Fruit fly (Drosophila melanogaster) whole organism, embryonic: ENCODE results near the gene Lztr1.

Experiments used
- Adf1 ChIP-seq: fragments of 200-800 bp; sonication (Bioruptor generic); IDR thresholded peaks from 2 replicates; pipeline ENCODE4 v1.3.6; 2022; ENCODE audit warnings: missing biosample characterization, missing genetic modification characterization
- Aef1 ChIP-seq: fragments of 200-800 bp; sonication (Bioruptor generic); IDR thresholded peaks from 3 replicates; pipeline ENCODE4 v1.3.6; 2022; ENCODE audit warnings: missing biosample characterization, missing genetic modification characterization
- Antp ChIP-seq: fragments of 200-800 bp; sonication (Bioruptor generic); optimal IDR thresholded peaks from 3 replicates; lab custom pipeline; 2016; ENCODE audit warnings: missing biosample characterization, missing genetic modification characterization
- BEAF-32 ChIP-seq: fragments of 200-800 bp; sonication (Bioruptor generic); optimal IDR thresholded peaks from 3 replicates; lab custom pipeline; 2017; ENCODE audit warnings: missing biosample characterization, missing genetic modification characterization, mild to moderate bottlenecking, moderate library complexity, missing genetic modification reagents
- Bgb ChIP-seq: fragments of 200-800 bp; sonication (Bioruptor generic); IDR thresholded peaks from 2 replicates; pipeline ENCODE4 v1.3.6; 2022; ENCODE audit warnings: missing biosample characterization, missing genetic modification characterization; ENCODE audit not compliant: partially characterized antibody
- CG10431 ChIP-seq: fragments of 200-800 bp; sonication (Bioruptor generic); optimal IDR thresholded peaks from 3 replicates; lab custom pipeline; 2018; ENCODE audit warnings: missing biosample characterization, mild to moderate bottlenecking, missing genetic modification characterization
- CG11247 ChIP-seq: fragments of 200-800 bp; sonication (Bioruptor generic); IDR thresholded peaks from 2 replicates; pipeline ENCODE4 v1.3.6; 2022; ENCODE audit warnings: missing biosample characterization, missing genetic modification characterization
- CG11398 ChIP-seq: fragments of 200-800 bp; sonication (Bioruptor generic); optimal IDR thresholded peaks from 2 replicates; lab custom pipeline; 2016; ENCODE audit warnings: missing biosample characterization, missing genetic modification characterization
- CG12391 ChIP-seq: fragments of 200-800 bp; sonication (Bioruptor generic); optimal IDR thresholded peaks from 3 replicates; lab custom pipeline; 2018; ENCODE audit warnings: missing biosample characterization, mild to moderate bottlenecking, missing genetic modification characterization, moderate library complexity
- CG1603 ChIP-seq: fragments of 200-800 bp; sonication (Bioruptor generic); optimal IDR thresholded peaks from 2 replicates; lab custom pipeline; 2019; ENCODE audit warnings: missing biosample characterization, mild to moderate bottlenecking, missing genetic modification characterization, moderate library complexity
- CG17385 ChIP-seq: fragments of 200-800 bp; sonication (Bioruptor generic); optimal IDR thresholded peaks from 3 replicates; lab custom pipeline; 2018; ENCODE audit warnings: missing biosample characterization, mild to moderate bottlenecking, missing genetic modification characterization
- CG31388 ChIP-seq: fragments of 200-800 bp; sonication (Bioruptor generic); optimal IDR thresholded peaks from 2 replicates; lab custom pipeline; 2016; ENCODE audit warnings: missing biosample characterization, missing genetic modification characterization
- CG32532 ChIP-seq: fragments of 200-800 bp; sonication (Bioruptor generic); IDR thresholded peaks from 2 replicates; pipeline ENCODE4 v1.3.6; 2022; ENCODE audit warnings: missing biosample characterization, missing genetic modification characterization
- CG32772 ChIP-seq: fragments of 200-800 bp; sonication (Bioruptor generic); IDR thresholded peaks from 2 replicates; pipeline ENCODE4 v1.3.6; 2022; ENCODE audit warnings: missing biosample characterization, missing genetic modification characterization
- CG33213 ChIP-seq: fragments of 200-800 bp; sonication (Bioruptor generic); optimal IDR thresholded peaks from 3 replicates; lab custom pipeline; 2016; ENCODE audit warnings: missing biosample characterization, missing genetic modification characterization
- CG34376 ChIP-seq: fragments of 200-800 bp; sonication (Bioruptor generic); optimal IDR thresholded peaks from 2 replicates; lab custom pipeline; 2018; ENCODE audit warnings: missing biosample characterization, mild to moderate bottlenecking, missing genetic modification characterization
- CG6654 ChIP-seq: fragments of 200-800 bp; sonication (Bioruptor generic); optimal IDR thresholded peaks from 2 replicates; lab custom pipeline; 2017; ENCODE audit warnings: missing biosample characterization, mild to moderate bottlenecking, missing genetic modification characterization
- CG7987 ChIP-seq: fragments of 200-800 bp; sonication (Bioruptor generic); optimal IDR thresholded peaks from 2 replicates; lab custom pipeline; 2018; ENCODE audit warnings: missing biosample characterization, mild to moderate bottlenecking, missing genetic modification characterization, moderate library complexity
- CG8359 ChIP-seq: fragments of 200-800 bp; sonication (Bioruptor generic); optimal IDR thresholded peaks from 2 replicates; lab custom pipeline; 2017; ENCODE audit warnings: missing biosample characterization, mild to moderate bottlenecking, missing genetic modification characterization, borderline replicate concordance
- CG8765 ChIP-seq: fragments of 200-800 bp; sonication (Bioruptor generic); IDR thresholded peaks from 2 replicates; pipeline ENCODE4 v1.3.6; 2022; ENCODE audit warnings: missing biosample characterization, missing genetic modification characterization
- CTCF ChIP-seq: fragments of 200-800 bp; sonication (Bioruptor generic); optimal IDR thresholded peaks from 2 replicates; lab custom pipeline; 2017; ENCODE audit warnings: missing biosample characterization, mild to moderate bottlenecking, missing genetic modification characterization, moderate library complexity
- CkIIα-i1 ChIP-seq: fragments of 200-800 bp; sonication (Bioruptor generic); IDR thresholded peaks from 2 replicates; pipeline ENCODE4 v1.3.6; 2022; ENCODE audit warnings: missing biosample characterization, missing genetic modification characterization
- Dek ChIP-seq: fragments of 200-800 bp; sonication (Bioruptor generic); optimal IDR thresholded peaks from 3 replicates; lab custom pipeline; 2019; ENCODE audit warnings: missing biosample characterization, mild to moderate bottlenecking, missing genetic modification characterization, moderate library complexity
- Doc2 ChIP-seq: fragments of 200-800 bp; sonication (Bioruptor generic); IDR thresholded peaks from 2 replicates; pipeline ENCODE4 v1.3.6; 2022; ENCODE audit warnings: missing biosample characterization, missing genetic modification characterization
- ERR ChIP-seq: fragments of 200-800 bp; sonication (Bioruptor generic); optimal IDR thresholded peaks from 2 replicates; lab custom pipeline; 2016; ENCODE audit warnings: missing biosample characterization, missing genetic modification characterization
- Ets65A ChIP-seq: fragments of 200-800 bp; sonication (Bioruptor generic); peaks from one replicate; lab custom pipeline; 2016; ENCODE audit warnings: missing biosample characterization, missing genetic modification characterization
- HLH4C ChIP-seq: fragments of 200-800 bp; sonication (Bioruptor generic); IDR thresholded peaks from 3 replicates; pipeline ENCODE4 v1.3.6; 2022; ENCODE audit warnings: missing biosample characterization, missing genetic modification characterization; ENCODE audit not compliant: partially characterized antibody
- Hr78 ChIP-seq, 2 experiments: fragments of 200-800 bp in 1 of 2; fragments of >200 bp in 1 of 2; sonication (Bioruptor generic) in 1 of 2; optimal IDR thresholded peaks; 2 replicates each; lab custom pipeline; 2017 to 2019; ENCODE audit warnings: missing biosample characterization in 2 of 2, missing genetic modification characterization in 2 of 2, mild to moderate bottlenecking in 1 of 2, moderate library complexity in 1 of 2
- Med ChIP-seq: fragments of 200-800 bp; sonication (Bioruptor generic); peaks from one replicate; lab custom pipeline; 2016; ENCODE audit warnings: missing biosample characterization, missing genetic modification characterization, mild to moderate bottlenecking, inconsistent platforms, moderate library complexity
- Nf-YB ChIP-seq: fragments of 200-800 bp; sonication (Bioruptor generic); optimal IDR thresholded peaks from 3 replicates; lab custom pipeline; 2019; ENCODE audit warnings: missing biosample characterization, mild to moderate bottlenecking, missing genetic modification characterization, moderate library complexity
- Sox100B ChIP-seq: fragments of 200-800 bp; sonication (Bioruptor generic); optimal IDR thresholded peaks from 3 replicates; lab custom pipeline; 2018; ENCODE audit warnings: missing biosample characterization, mild to moderate bottlenecking, missing genetic modification characterization
- Stat92E ChIP-seq, 3 experiments: fragments of >200 bp in 2 of 3; fragments of 200-800 bp in 1 of 3; sonication (Bioruptor generic) in 1 of 3; optimal IDR thresholded peaks; 2 replicates each; lab custom pipeline; 2017 to 2019; ENCODE audit warnings: missing biosample characterization in 3 of 3, missing genetic modification characterization in 3 of 3, mild to moderate bottlenecking in 1 of 3, moderate library complexity in 1 of 3
- cas ChIP-seq: fragments of 200-800 bp; sonication (Bioruptor generic); IDR thresholded peaks from 2 replicates; pipeline ENCODE4 v1.3.6; 2022; ENCODE audit warnings: missing biosample characterization, missing genetic modification characterization
- dmrt11E ChIP-seq: fragments of 200-800 bp; sonication (Bioruptor generic); optimal IDR thresholded peaks from 3 replicates; lab custom pipeline; 2018; ENCODE audit warnings: missing biosample characterization, mild to moderate bottlenecking, missing genetic modification characterization, moderate library complexity
- eve ChIP-seq, 2 experiments: fragments of >200 bp; optimal IDR thresholded peaks; 2 replicates each; lab custom pipeline; 2017; ENCODE audit warnings: missing biosample characterization in 2 of 2, missing genetic modification characterization in 2 of 2
- gfzf ChIP-seq: fragments of 200-800 bp; sonication (Bioruptor generic); optimal IDR thresholded peaks from 2 replicates; lab custom pipeline; 2016; ENCODE audit warnings: missing biosample characterization, mild to moderate bottlenecking, missing genetic modification characterization, moderate library complexity
- grn ChIP-seq: fragments of 200-800 bp; sonication (Bioruptor generic); optimal IDR thresholded peaks from 3 replicates; lab custom pipeline; 2017; ENCODE audit warnings: missing biosample characterization, missing genetic modification characterization
- gsb ChIP-seq: fragments of 200-800 bp; sonication (Bioruptor generic); IDR thresholded peaks from 2 replicates; pipeline ENCODE4 v1.3.6; 2022; ENCODE audit warnings: missing biosample characterization, missing genetic modification characterization
- onecut ChIP-seq: fragments of 200-800 bp; sonication (Bioruptor generic); IDR thresholded peaks from 2 replicates; pipeline ENCODE4 v1.3.6; 2022; ENCODE audit warnings: missing biosample characterization, missing genetic modification characterization
- pita ChIP-seq: fragments of 200-800 bp; sonication (Bioruptor generic); optimal IDR thresholded peaks from 2 replicates; lab custom pipeline; 2017; ENCODE audit warnings: missing biosample characterization, mild to moderate bottlenecking, missing genetic modification characterization
- prd ChIP-seq, 3 experiments: fragments of >200 bp in 2 of 3; fragments of 200-800 bp in 1 of 3; sonication (Bioruptor generic) in 1 of 3; optimal IDR thresholded peaks in 2 of 3; IDR thresholded peaks in 1 of 3; 2 replicates in 2 of 3; 3 replicates in 1 of 3; pipeline versions ENCODE4 v1.3.6 to Lab custom; 2017 to 2022; ENCODE audit warnings: missing biosample characterization in 1 of 3, missing genetic modification characterization in 1 of 3
- rib ChIP-seq: fragments of 200-800 bp; sonication (Bioruptor generic); IDR thresholded peaks from 2 replicates; pipeline ENCODE4 v1.3.6; 2022; ENCODE audit warnings: missing biosample characterization, missing genetic modification characterization
- sd ChIP-seq: fragments of 200-800 bp; sonication (Bioruptor generic); optimal IDR thresholded peaks from 3 replicates; lab custom pipeline; 2018; ENCODE audit warnings: missing biosample characterization, mild to moderate bottlenecking, missing genetic modification characterization, moderate library complexity
- seq ChIP-seq: fragments of 200-800 bp; sonication (Bioruptor generic); IDR thresholded peaks from 2 replicates; pipeline ENCODE4 v1.3.6; 2022; ENCODE audit warnings: missing biosample characterization, missing genetic modification characterization
- tgo ChIP-seq: fragments of 200-800 bp; sonication (Bioruptor generic); IDR thresholded peaks from 3 replicates; pipeline ENCODE4 v1.3.6; 2022; ENCODE audit warnings: missing biosample characterization, missing genetic modification characterization
- toy ChIP-seq: fragments of 200-800 bp; sonication (Bioruptor generic); IDR thresholded peaks from 2 replicates; pipeline ENCODE4 v1.3.6; 2022; ENCODE audit warnings: missing biosample characterization, missing genetic modification characterization
- z ChIP-seq: fragments of 200-800 bp; sonication (Bioruptor generic); IDR thresholded peaks from 3 replicates; pipeline ENCODE4 v1.3.6; 2022; ENCODE audit warnings: missing biosample characterization, missing genetic modification characterization

Lztr1 gene

DNA sequence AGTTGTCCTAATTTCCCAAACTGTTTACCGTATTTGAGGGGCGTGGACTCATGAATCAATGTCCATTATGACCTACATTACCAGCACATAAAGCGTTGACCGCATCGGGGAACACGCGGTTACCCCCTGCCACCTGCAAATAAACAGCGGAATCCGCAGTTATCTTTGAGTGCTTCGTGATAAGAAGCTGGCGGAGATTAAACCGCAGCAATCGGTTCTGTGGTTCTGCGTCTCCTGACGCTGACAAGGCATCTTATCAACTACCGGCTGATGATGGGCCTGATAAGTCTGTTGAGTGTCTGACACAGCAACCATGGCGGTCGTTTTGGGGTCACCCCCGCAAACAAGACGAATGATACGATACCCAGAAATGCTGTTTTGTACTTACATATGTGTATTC is 18.8 kb upstream of the Lztr1 start (continued):
- TF ChIP-seq grn (GFP tag; lab: Kevin White, UChicago) (peak; percentile 98), Stat92E (GFP tag; optimal IDR thresholded peaks at IDR 0.05; lab: Kevin White, UChicago) (no peak), Hr78 (GFP tag; optimal IDR thresholded peaks at IDR 0.05; lab: Kevin White, UChicago) (peak in 1 of 2 experiments; percentile 57), CG7987 (GFP tag; lab: Kevin White, UChicago) (peak; percentile 82), Adf1 (GFP tag; lab: Robert Waterston, UW) (peak; percentile 31; the same call in 1 of the 2 replicates), CG34376 (GFP tag; lab: Kevin White, UChicago) (peak; percentile 51), sd (tag; lab: Kevin White, UChicago) (peak; percentile 84), Sox100B (GFP tag; lab: Kevin White, UChicago) (no peak), z (0 out of 3 replicates have a peak, but pooled peaks have one; percentile 19), ERR (GFP tag; lab: Kevin White, UChicago) (peak; percentile 68)

DNA sequence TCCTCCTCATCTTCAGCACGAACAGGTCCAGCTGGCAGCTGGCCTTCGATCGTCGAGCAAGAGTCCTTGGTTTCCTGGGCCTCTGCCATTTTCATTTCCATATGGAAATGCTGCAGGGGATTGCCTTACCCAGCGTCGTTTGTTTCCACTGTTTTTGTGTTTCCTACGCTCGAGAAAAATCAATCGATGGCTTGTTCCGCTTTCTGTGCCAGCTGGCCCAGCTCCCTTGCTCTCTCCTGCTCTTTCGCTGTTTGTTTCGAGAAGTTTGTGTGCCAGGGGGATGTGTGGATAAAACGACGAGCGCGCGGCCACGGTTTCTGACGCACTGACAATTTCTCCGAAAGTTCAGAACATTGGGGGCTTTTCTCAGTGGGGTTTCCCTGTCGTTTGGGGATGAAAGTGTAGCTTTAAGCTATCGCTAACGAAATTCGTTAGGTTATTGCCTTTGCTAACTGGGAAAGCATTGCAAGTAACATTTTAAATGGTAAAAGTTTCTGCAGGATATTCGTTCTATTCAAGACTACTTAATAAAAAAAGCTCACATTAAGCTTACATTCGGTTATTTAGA is 18.1 kb upstream of the Lztr1 start, which contains the start of gene CG3703:
Gene CG3703 (minus strand): TSS at position 328 of the 568 bp plus-strand sequence.
- TF ChIP-seq Aef1 (GFP tag; lab: Robert Waterston, UW) = no peak
- TF ChIP-seq CTCF (GFP tag; lab: Kevin White, UChicago) = peak; percentile 27
- TF ChIP-seq pita = peak; percentile 29
- no peak for TF ChIP-seq CG32532
- peak; percentile 90 for TF ChIP-seq onecut (GFP tag; lab: Robert Waterston, UW)
- peak; percentile 57 for TF ChIP-seq CG6654 (GFP tag; lab: Kevin White, UChicago)
- no peak for TF ChIP-seq Antp (GFP tag; lab: Kevin White, UChicago)
- TF ChIP-seq gsb (GFP tag; lab: Robert Waterston, UW) = no peak
- TF ChIP-seq dmrt11E (tag; lab: Kevin White, UChicago) = no peak
- no peak for TF ChIP-seq BEAF-32 (GFP tag; lab: Kevin White, UChicago)
- TF ChIP-seq Ets65A (GFP tag; lab: Kevin White, UChicago) = peak; percentile 15
- TF ChIP-seq Med (GFP tag; lab: Kevin White, UChicago) = no peak
- no peak for TF ChIP-seq CG11247 (GFP tag; lab: Robert Waterston, UW)
- TF ChIP-seq prd (optimal IDR thresholded peaks at IDR 0.05; lab: Kevin White, UChicago) = no peak
- no peak for TF ChIP-seq prd (GFP tag; IDR thresholded peaks at IDR 0.05; lab: Robert Waterston, UW)

DNA sequence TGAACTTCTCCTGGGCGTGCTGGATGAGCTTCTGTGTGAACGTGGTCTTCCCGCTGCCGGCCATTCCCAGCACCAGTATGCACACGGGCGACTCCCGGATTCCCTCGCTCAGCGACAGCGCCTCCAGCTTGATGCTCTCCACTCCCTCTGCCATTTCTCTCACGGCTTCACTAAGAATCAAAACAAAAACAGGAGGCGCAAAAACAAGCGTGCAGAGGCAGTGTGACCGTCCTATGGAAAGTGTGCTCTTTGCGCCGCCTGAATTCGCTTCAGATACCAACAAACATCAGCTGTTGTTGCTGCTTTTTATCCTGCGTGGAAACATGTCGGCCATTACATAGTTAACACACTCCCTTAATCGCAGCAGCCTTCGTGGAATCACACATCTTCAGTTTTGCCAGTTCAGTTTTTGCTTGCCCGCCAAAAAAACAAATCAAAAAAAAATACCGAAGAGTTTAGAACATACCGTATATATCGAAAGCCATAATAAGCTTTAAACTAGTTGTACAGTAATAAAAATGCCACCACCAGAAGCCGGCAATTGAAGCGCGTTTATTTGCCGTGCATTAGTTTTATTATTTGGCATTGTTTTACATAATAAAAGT is 13.3 kb upstream of the Lztr1 start, which contains the start of the genes CG3704 and mus81:
Gene CG3704 (minus strand): TSS at position 226 of the 605 bp plus-strand sequence.
Gene mus81 (plus strand): TSS at position 496 of the 605 bp plus-strand sequence.
- TF ChIP-seq tgo (GFP tag; lab: Robert Waterston, UW) = no peak
- TF ChIP-seq CG10431 (GFP tag; lab: Kevin White, UChicago) = no peak
- TF ChIP-seq Nf-YB (GFP tag; lab: Kevin White, UChicago) = no peak
- TF ChIP-seq Bgb (GFP tag; lab: Robert Waterston, UW) = 0 out of 2 replicates have a peak, but pooled peaks have one; percentile 18
- no peak for TF ChIP-seq CG8359
- TF ChIP-seq CG31388 = no peak
- no peak for TF ChIP-seq Doc2 (GFP tag; lab: Robert Waterston, UW)
- TF ChIP-seq HLH4C = 0 out of 3 replicates have a peak, but pooled peaks have one; percentile 29
- TF ChIP-seq rib (GFP tag; lab: Robert Waterston, UW) = no peak
- TF ChIP-seq CG32772 (GFP tag; lab: Robert Waterston, UW) = no peak
- TF ChIP-seq gfzf = peak; percentile 79
- no peak for TF ChIP-seq eve (GFP tag; optimal IDR thresholded peaks at IDR 0.05; lab: Kevin White, UChicago)
- no peak for TF ChIP-seq seq (GFP tag; lab: Robert Waterston, UW)
- TF ChIP-seq CG8765 = no peak
- no peak for TF ChIP-seq pita
- peak; percentile 3 for TF ChIP-seq CG12391 (tag; lab: Kevin White, UChicago)
- no peak for TF ChIP-seq CkIIα-i1 (GFP tag; lab: Robert Waterston, UW)
- no peak for TF ChIP-seq CG17385 (GFP tag; lab: Kevin White, UChicago)
- TF ChIP-seq Dek (tag; lab: Kevin White, UChicago) = no peak
- no peak for TF ChIP-seq CG11398 (GFP tag; lab: Kevin White, UChicago)
- no peak for TF ChIP-seq cas (GFP tag; lab: Robert Waterston, UW)
- TF ChIP-seq toy (GFP tag; lab: Robert Waterston, UW) = no peak
- TF ChIP-seq CG33213 (GFP tag; lab: Kevin White, UChicago) = no peak
- TF ChIP-seq CG1603 (tag; lab: Kevin White, UChicago) = peak; percentile 29
